Worm (Caenorhabditis elegans) whole organism, L4/young adult: ENCODE measurements around the gene C08E3.14.
"Not testable (repeated sequence)": the region's sequence is repeated elsewhere in the genome, so short reads cannot be mapped to it uniquely, and the experiment has no call there.

ENCODE experiments used
- W03F9.2 ChIP-seq: fragments of 150-350 bp; optimal IDR thresholded peaks from 2 replicates; lab custom pipeline; 2014; ENCODE audit warnings: missing biosample characterization, missing genetic modification characterization
- dao-5 ChIP-seq: sonication (generic microtip); optimal IDR thresholded peaks from 2 replicates; lab custom pipeline; 2016; ENCODE audit warnings: missing genotype, missing genetic modification characterization, moderate library complexity, missing compliant biosample characterization
- him-1 ChIP-seq: sonication (generic microtip); optimal IDR thresholded peaks from 2 replicates; lab custom pipeline; 2016; ENCODE audit warnings: missing genotype, missing genetic modification reagents, missing genetic modification characterization, missing compliant biosample characterization

C08E3.14 gene

ce11 chrII:1636392-1636791 lies 10.6 kb downstream of the C08E3.14 start, which contains the start of gene srg-20:
Gene srg-20 (plus strand): TSS chrII:1636692.
- not testable (repeated sequence) for TF ChIP-seq dao-5 (tag; lab: Kevin White, UChicago); him-1; W03F9.2

ce11 chrII:1640496-1640895 lies 14.7 kb downstream of the C08E3.14 start, which contains the start of gene srh-72:
Gene srh-72 (minus strand): TSS chrII:1640596.
- TF ChIP-seq W03F9.2 (no peak), dao-5 (tag; lab: Kevin White, UChicago) (no peak), him-1 (no peak)

- TF ChIP-seq dao-5 (tag; lab: Kevin White, UChicago) (no peak), W03F9.2 (no peak), him-1 (no peak)
These were observed 19.1 kb downstream of the C08E3.14 start, which contains the start of gene ZC204.6 for ce11 chrII:1644777-1645348. Gene ZC204.6 (minus strand): TSS chrII:1644827.

ce11 chrII:1646199-1646598 lies 20.4 kb downstream of the C08E3.14 start, which contains the start of gene ZC204.17:
Gene ZC204.17 (minus strand): TSS chrII:1646299.
- no peak for TF ChIP-seq him-1
- no peak for TF ChIP-seq dao-5 (tag; lab: Kevin White, UChicago)
- no peak for TF ChIP-seq W03F9.2

- TF ChIP-seq him-1 (no peak), W03F9.2 (no peak), dao-5 (tag; lab: Kevin White, UChicago) (no peak)
These were observed 23.0 kb downstream of the C08E3.14 start, which contains the start of gene fbxb-21 for ce11 chrII:1648768-1649167. Gene fbxb-21 (minus strand): TSS chrII:1648868.

ce11 chrII:1650502-1650901 lies 24.7 kb downstream of the C08E3.14 start, which contains the start of gene fbxb-20:
Gene fbxb-20 (minus strand): TSS chrII:1650602.
- no peak for TF ChIP-seq W03F9.2
- TF ChIP-seq dao-5 (tag; lab: Kevin White, UChicago): no peak
- TF ChIP-seq him-1: no peak

- TF ChIP-seq him-1 (no peak), dao-5 (tag; lab: Kevin White, UChicago) (no peak), W03F9.2 (no peak)
These were observed 26.0 kb downstream of the C08E3.14 start, which contains the start of gene fbxb-16 for ce11 chrII:1651804-1652203. Gene fbxb-16 (minus strand): TSS chrII:1651904.

ce11 chrII:1653397-1653796 lies 27.6 kb downstream of the C08E3.14 start, which contains the start of gene fbxb-15:
Gene fbxb-15 (minus strand): TSS chrII:1653497.
- TF ChIP-seq dao-5 (tag; lab: Kevin White, UChicago) (no peak), W03F9.2 (no peak), him-1 (no peak)

ce11 chrII:1654917-1655316 lies 29.2 kb downstream of the C08E3.14 start, which contains the start of gene btb-12:
Gene btb-12 (plus strand): TSS chrII:1655217.
- no peak for TF ChIP-seq him-1
- TF ChIP-seq W03F9.2: no peak
- TF ChIP-seq dao-5 (tag; lab: Kevin White, UChicago): no peak

ce11 chrII:1657202-1657601 lies 31.4 kb downstream of the C08E3.14 start, which contains the start of gene ZC204.12:
Gene ZC204.12 (minus strand): TSS chrII:1657302.
- TF ChIP-seq him-1: no peak
- TF ChIP-seq W03F9.2: no peak
- TF ChIP-seq dao-5 (tag; lab: Kevin White, UChicago): no peak

ce11 chrII:1660888-1661287 lies 35.1 kb downstream of the C08E3.14 start, which contains the start of gene ZC204.13:
Gene ZC204.13 (minus strand): TSS chrII:1660988.
- TF ChIP-seq dao-5 (tag; lab: Kevin White, UChicago); him-1; W03F9.2: not testable (repeated sequence)

ce11 chrII:1662881-1663280 lies 37.1 kb downstream of the C08E3.14 start, which contains the start of gene ZC204.14:
Gene ZC204.14 (minus strand): TSS chrII:1662949.
- TF ChIP-seq W03F9.2: no peak
- TF ChIP-seq him-1: no peak
- TF ChIP-seq dao-5 (tag; lab: Kevin White, UChicago): no peak

- TF ChIP-seq W03F9.2 (no peak), dao-5 (tag; lab: Kevin White, UChicago) (no peak), him-1 (no peak)
These were observed 37.8 kb downstream of the C08E3.14 start, which contains the start of gene duxl-1 for ce11 chrII:1663516-1663915. Gene duxl-1 (plus strand): TSS chrII:1663699.

ce11 chrII:1666025-1666424 lies 40.3 kb downstream of the C08E3.14 start, which contains the start of gene srlf-29:
Gene srlf-29 (plus strand): TSS chrII:1666325.
- TF ChIP-seq dao-5 (tag; lab: Kevin White, UChicago): no peak
- no peak for TF ChIP-seq W03F9.2
- no peak for TF ChIP-seq him-1

- TF ChIP-seq W03F9.2: no peak
- TF ChIP-seq dao-5 (tag; lab: Kevin White, UChicago): no peak
- TF ChIP-seq him-1: no peak
These were observed 43.1 kb downstream of the C08E3.14 start, which contains the start of gene srw-97 for ce11 chrII:1668913-1669312. Gene srw-97 (minus strand): TSS chrII:1669013.
